Worm (Caenorhabditis elegans): ENCODE measurements around the gene ins-15.

DNA sequence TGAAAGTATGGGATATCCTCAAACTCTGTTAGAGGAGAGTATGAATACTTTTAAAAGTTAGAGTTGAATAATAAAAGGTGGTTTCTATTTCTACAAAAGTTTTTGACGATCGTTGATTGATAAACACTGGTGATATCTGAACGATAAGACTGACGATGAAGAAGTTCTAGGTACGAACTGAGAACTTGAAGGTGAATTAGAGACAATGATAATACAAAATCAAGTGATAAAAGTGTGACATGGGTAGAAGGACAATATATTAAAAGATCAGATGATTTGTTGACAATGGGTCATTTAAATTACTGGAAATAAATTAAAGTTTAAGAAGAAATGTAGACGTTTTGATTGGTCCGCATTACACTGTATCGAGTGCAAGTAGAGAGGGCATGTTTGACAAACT, 49.2 kb downstream of the ins-15 start, which contains the start of gene C18H9.5:
- no peak for TF ChIP-seq tab-1 (GFP tag; IDR thresholded peaks at IDR 0.05)
- no peak for TF ChIP-seq flt-1 (GFP tag; IDR thresholded peaks at IDR 0.05)
- TF ChIP-seq klf-2 (GFP tag; conservative IDR thresholded peaks at IDR 0.05): no peak
